Fruit fly (Drosophila melanogaster) whole organism, wandering third instar larva: Measurements from ENCODE around the gene meigo.

Source experiments
- Abd-B ChIP-seq: fragments of >200 bp; optimal IDR thresholded peaks from 2 replicates; lab custom pipeline; 2017; ENCODE audit warnings: missing biosample characterization, missing genetic modification characterization
- CG9705 ChIP-seq: fragments of 200-800 bp; sonication (Bioruptor generic); optimal IDR thresholded peaks from 2 replicates; lab custom pipeline; 2018; ENCODE audit warnings: missing biosample characterization, mild to moderate bottlenecking, missing genetic modification characterization
- CrebA ChIP-seq: fragments of 200-800 bp; sonication (Bioruptor generic); optimal IDR thresholded peaks from 2 replicates; lab custom pipeline; 2016; ENCODE audit warnings: missing biosample characterization, mild to moderate bottlenecking, missing genetic modification characterization, borderline replicate concordance
- Dfd ChIP-seq: fragments of >200 bp; optimal IDR thresholded peaks from 2 replicates; lab custom pipeline; 2017; ENCODE audit warnings: missing biosample characterization, missing genetic modification characterization
- HLH106 ChIP-seq: fragments of 200-800 bp; optimal IDR thresholded peaks from 3 replicates; lab custom pipeline; 2019; ENCODE audit warnings: missing biosample characterization, mild to moderate bottlenecking, missing genetic modification characterization, moderate library complexity
- Hnf4 ChIP-seq: fragments of 200-800 bp; sonication (Bioruptor generic); optimal IDR thresholded peaks from 2 replicates; lab custom pipeline; 2016; ENCODE audit warnings: missing biosample characterization, mild to moderate bottlenecking, missing genetic modification characterization
- Hr78 ChIP-seq: fragments of >200 bp; optimal IDR thresholded peaks from 2 replicates; lab custom pipeline; 2017; ENCODE audit warnings: missing biosample characterization, missing genetic modification characterization
- Hr83 ChIP-seq: fragments of 200-300 bp; sonication (Bioruptor generic); optimal IDR thresholded peaks from 2 replicates; lab custom pipeline; 2016; ENCODE audit warnings: missing biosample characterization, mild to moderate bottlenecking, missing genetic modification characterization, moderate library complexity; ENCODE audit not compliant: poor library complexity, severe bottlenecking
- Jra ChIP-seq: sonication (Bioruptor generic); optimal IDR thresholded peaks from 2 replicates; lab custom pipeline; 2016; ENCODE audit warnings: missing biosample characterization, missing genetic modification characterization
- Mio ChIP-seq: sonication (Bioruptor generic); optimal IDR thresholded peaks from 2 replicates; lab custom pipeline; 2016; ENCODE audit warnings: missing biosample characterization, missing genetic modification characterization
- Myc ChIP-seq: fragments of >200 bp; optimal IDR thresholded peaks from 2 replicates; lab custom pipeline; 2017
- N ChIP-seq: fragments of >200 bp; optimal IDR thresholded peaks from 2 replicates; lab custom pipeline; 2018; ENCODE audit warnings: missing biosample characterization, missing external identifiers, missing genetic modification characterization
- OdsH ChIP-seq: fragments of 200-800 bp; sonication (Bioruptor generic); optimal IDR thresholded peaks from 2 replicates; lab custom pipeline; 2016; ENCODE audit warnings: missing biosample characterization, mild to moderate bottlenecking, missing genetic modification characterization
- Rel ChIP-seq, 2 experiments: fragments of 200-800 bp; sonication (Bioruptor generic) in 1 of 2; optimal IDR thresholded peaks; 2 replicates in 1 of 2; 3 replicates in 1 of 2; lab custom pipeline; 2016 to 2019; ENCODE audit warnings: mild to moderate bottlenecking in 2 of 2, missing biosample characterization in 2 of 2, missing genetic modification characterization in 2 of 2, moderate library complexity in 1 of 2
- Sp1 ChIP-seq: fragments of 200-800 bp; sonication (Bioruptor generic); optimal IDR thresholded peaks from 3 replicates; lab custom pipeline; 2019; ENCODE audit warnings: missing biosample characterization, mild to moderate bottlenecking, missing genetic modification characterization, moderate library complexity
- Vsx2 ChIP-seq: fragments of 200-300, 225-300 bp; sonication (Bioruptor generic); optimal IDR thresholded peaks from 2 replicates; lab custom pipeline; 2018; ENCODE audit warnings: missing biosample characterization, missing genetic modification characterization; ENCODE audit not compliant: partially characterized antibody
- br ChIP-seq: fragments of 200-800 bp; sonication (Bioruptor generic); optimal IDR thresholded peaks from 2 replicates; lab custom pipeline; 2016; ENCODE audit warnings: missing biosample characterization, missing genetic modification characterization
- brk ChIP-seq: fragments of 200-800 bp; sonication (Bioruptor generic); optimal IDR thresholded peaks from 2 replicates; lab custom pipeline; 2016; ENCODE audit warnings: missing biosample characterization, mild to moderate bottlenecking, missing genetic modification characterization
- dl ChIP-seq, 2 experiments: fragments of 175-275, 200-275 bp in 1 of 2; fragments of 200-275 bp in 1 of 2; sonication (Bioruptor generic); optimal IDR thresholded peaks; lab custom pipeline; 2018; ENCODE audit warnings: mild to moderate bottlenecking in 2 of 2, missing biosample characterization in 2 of 2, missing genetic modification characterization in 2 of 2, moderate library complexity in 2 of 2; ENCODE audit not compliant: partially characterized antibody in 2 of 2, insufficient read depth in 1 of 2
- dmrt93B ChIP-seq: fragments of 200-800 bp; sonication (Bioruptor generic); optimal IDR thresholded peaks from 2 replicates; lab custom pipeline; 2018; ENCODE audit warnings: missing biosample characterization, mild to moderate bottlenecking, missing genetic modification characterization
- dsf ChIP-seq: sonication (Bioruptor generic); optimal IDR thresholded peaks from 2 replicates; lab custom pipeline; 2016; ENCODE audit warnings: missing biosample characterization, missing genetic modification characterization, borderline replicate concordance
- ey ChIP-seq: fragments of 200-800 bp; sonication (Bioruptor generic); optimal IDR thresholded peaks from 2 replicates; lab custom pipeline; 2016; ENCODE audit warnings: missing biosample characterization, missing genetic modification characterization
- foxo ChIP-seq, 2 experiments: fragments of 200-800 bp; sonication (Bioruptor generic); optimal IDR thresholded peaks; 2 replicates in 1 of 2; 3 replicates in 1 of 2; lab custom pipeline; 2016 to 2017; ENCODE audit warnings: missing biosample characterization in 2 of 2, missing genetic modification characterization in 2 of 2
- fru ChIP-seq: fragments of 200-800 bp; sonication (Bioruptor generic); optimal IDR thresholded peaks from 3 replicates; lab custom pipeline; 2016; ENCODE audit warnings: missing biosample characterization, mild to moderate bottlenecking, missing genetic modification characterization
- h ChIP-seq: fragments of 200-800 bp; sonication (Bioruptor generic); optimal IDR thresholded peaks from 3 replicates; lab custom pipeline; 2016; ENCODE audit warnings: missing biosample characterization, mild to moderate bottlenecking, missing genetic modification characterization
- jim ChIP-seq: fragments of 175-275, 200-325 bp; sonication (Bioruptor generic); optimal IDR thresholded peaks from 2 replicates; lab custom pipeline; 2016; ENCODE audit warnings: missing biosample characterization, mild to moderate bottlenecking, missing genetic modification characterization
- pan ChIP-seq: fragments of >200 bp; optimal IDR thresholded peaks from 2 replicates; lab custom pipeline; 2017
- psq ChIP-seq: fragments of 200-800 bp; sonication (Bioruptor generic); optimal IDR thresholded peaks from 3 replicates; lab custom pipeline; 2017; ENCODE audit warnings: missing biosample characterization, mild to moderate bottlenecking, missing genetic modification characterization, moderate library complexity
- rgr ChIP-seq: fragments of 200-800 bp; sonication (Bioruptor generic); optimal IDR thresholded peaks from 3 replicates; lab custom pipeline; 2016; ENCODE audit warnings: missing biosample characterization, mild to moderate bottlenecking, missing genetic modification characterization
- sage ChIP-seq: fragments of 200-800 bp; sonication (Bioruptor generic); optimal IDR thresholded peaks from 2 replicates; lab custom pipeline; 2016; ENCODE audit warnings: missing biosample characterization, mild to moderate bottlenecking, missing genetic modification characterization
- sv ChIP-seq: fragments of 200-800 bp; sonication (Bioruptor generic); optimal IDR thresholded peaks from 3 replicates; lab custom pipeline; 2016; ENCODE audit warnings: missing biosample characterization, missing genetic modification characterization
- tai ChIP-seq: sonication (Bioruptor generic); optimal IDR thresholded peaks from 2 replicates; lab custom pipeline; 2016; ENCODE audit warnings: missing biosample characterization, missing genetic modification characterization
- usp ChIP-seq: fragments of >200 bp; optimal IDR thresholded peaks from 2 replicates; lab custom pipeline; 2017; ENCODE audit warnings: missing biosample characterization, missing genetic modification characterization
- woc ChIP-seq: sonication (Bioruptor generic); optimal IDR thresholded peaks from 2 replicates; lab custom pipeline; 2016; ENCODE audit warnings: missing biosample characterization, mild to moderate bottlenecking, missing genetic modification characterization

meigo gene

dm6 chr3R:21138220-21138754 lies at the start of gene meigo:
Gene meigo (plus strand): TSS chr3R:21138270.
- TF ChIP-seq woc = peak; percentile 94
- peak; percentile 39 for TF ChIP-seq OdsH (GFP tag; lab: Kevin White, UChicago)
- no peak for TF ChIP-seq Hr78 (GFP tag; lab: Kevin White, UChicago)
- TF ChIP-seq Hnf4 = no peak
- TF ChIP-seq dmrt93B (GFP tag; lab: Kevin White, UChicago) = no peak
- no peak for TF ChIP-seq jim (GFP tag; lab: Kevin White, UChicago)
- TF ChIP-seq psq (GFP tag; lab: Kevin White, UChicago) = peak; percentile 41
- TF ChIP-seq CG9705 (GFP tag; lab: Kevin White, UChicago) = peak; percentile 57
- TF ChIP-seq dl (GFP tag; optimal IDR thresholded peaks at IDR 0.05; lab: Kevin White, UChicago; ENCODE audit: insufficient read depth in 1 of 2, partially characterized antibody in 2 of 2) = no peak
- peak; percentile 89 for TF ChIP-seq HLH106 (tag; lab: Kevin White, UChicago)
- TF ChIP-seq Myc (lab: Kevin White, UChicago) = peak; percentile 98
- no peak for TF ChIP-seq rgr (GFP tag; lab: Kevin White, UChicago)
- TF ChIP-seq ey (GFP tag; lab: Kevin White, UChicago) = peak; percentile 74
- no peak for TF ChIP-seq Dfd (GFP tag; lab: Kevin White, UChicago)
- TF ChIP-seq Rel (GFP tag; optimal IDR thresholded peaks at IDR 0.05; lab: Kevin White, UChicago) = no peak
- TF ChIP-seq Rel (tag; optimal IDR thresholded peaks at IDR 0.05; lab: Kevin White, UChicago) = peak; percentile 40
- TF ChIP-seq Jra (GFP tag; lab: Kevin White, UChicago) = no peak
- peak; percentile 25 for TF ChIP-seq sv
- TF ChIP-seq Hr83 (GFP tag; lab: Kevin White, UChicago) = no peak
- peak; percentile 73 for TF ChIP-seq Sp1 (GFP tag; lab: Kevin White, UChicago)
- TF ChIP-seq Vsx2 (GFP tag; lab: Kevin White, UChicago) = no peak

DNA sequence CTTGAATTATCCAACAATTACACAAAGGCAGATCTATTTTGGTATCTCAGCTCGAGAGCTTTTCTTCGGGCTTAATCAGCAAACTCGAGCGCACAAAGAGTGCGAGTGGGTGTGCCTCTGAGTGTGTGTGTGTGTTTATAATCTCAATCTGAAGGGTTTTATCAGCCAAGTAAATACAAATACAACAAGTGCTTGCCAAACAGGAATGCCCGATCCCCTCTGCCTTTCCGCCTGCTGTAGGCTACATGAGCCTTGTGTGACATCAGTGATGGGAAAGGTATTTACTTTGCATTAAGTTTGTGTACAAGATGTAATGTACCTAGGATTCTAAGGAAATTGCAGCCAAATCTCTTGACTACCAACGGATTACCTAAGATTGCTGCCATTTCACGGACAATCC lies 48.7 kb upstream of the meigo start:
- TF ChIP-seq Sp1 (GFP tag; lab: Kevin White, UChicago) = no peak
- TF ChIP-seq fru (GFP tag; lab: Kevin White, UChicago) = peak; percentile 38
- TF ChIP-seq Hr83 (GFP tag; lab: Kevin White, UChicago) = peak; percentile 22

- TF ChIP-seq pan (lab: Kevin White, UChicago) = no peak
- TF ChIP-seq psq (GFP tag; lab: Kevin White, UChicago) = no peak
- TF ChIP-seq dmrt93B (GFP tag; lab: Kevin White, UChicago) = no peak
- TF ChIP-seq rgr (GFP tag; lab: Kevin White, UChicago) = no peak
- TF ChIP-seq jim (GFP tag; lab: Kevin White, UChicago) = no peak
- TF ChIP-seq br (GFP tag; lab: Kevin White, UChicago) = no peak
- TF ChIP-seq usp (GFP tag; lab: Kevin White, UChicago) = no peak
- no peak for TF ChIP-seq sage (GFP tag; lab: Kevin White, UChicago)
- no peak for TF ChIP-seq CrebA (GFP tag; lab: Kevin White, UChicago)
- no peak for TF ChIP-seq HLH106 (tag; lab: Kevin White, UChicago)
- no peak for TF ChIP-seq brk (GFP tag; lab: Kevin White, UChicago)
- TF ChIP-seq Mio (GFP tag; lab: Kevin White, UChicago) = no peak
- TF ChIP-seq h (GFP tag; lab: Kevin White, UChicago) = no peak
- no peak for TF ChIP-seq woc
- TF ChIP-seq Sp1 (GFP tag; lab: Kevin White, UChicago) = no peak
- no peak for TF ChIP-seq Dfd (GFP tag; lab: Kevin White, UChicago)
- no peak for TF ChIP-seq sv
- no peak for TF ChIP-seq ey (GFP tag; lab: Kevin White, UChicago)
- no peak for TF ChIP-seq dsf
Measured at dm6 chr3R:21090230-21091021, 47.6 kb upstream of the meigo start.

DNA sequence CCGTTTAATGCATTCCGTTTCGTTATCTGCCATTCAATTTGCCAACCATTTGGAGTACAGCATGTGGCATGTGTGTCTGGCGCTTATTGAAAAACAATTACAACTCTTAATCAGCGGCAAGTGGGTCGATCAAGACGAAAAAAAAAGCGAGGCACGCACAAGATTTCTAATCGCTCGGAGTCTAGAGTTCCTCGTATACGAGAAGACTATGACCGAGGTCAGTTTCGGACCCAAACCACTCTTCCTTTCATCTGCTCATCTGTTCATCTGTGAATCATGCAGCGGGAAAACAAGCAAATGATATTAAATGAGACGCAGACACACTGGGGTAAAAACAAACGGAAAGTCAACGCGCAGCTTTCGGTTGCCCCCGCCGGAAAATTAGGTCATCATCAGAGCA lies 46.6 kb upstream of the meigo start:
- TF ChIP-seq Myc (lab: Kevin White, UChicago) = no peak
- TF ChIP-seq Abd-B = no peak
- TF ChIP-seq sage (GFP tag; lab: Kevin White, UChicago) = no peak
- no peak for TF ChIP-seq tai
- no peak for TF ChIP-seq dmrt93B (GFP tag; lab: Kevin White, UChicago)
- TF ChIP-seq fru (GFP tag; lab: Kevin White, UChicago) = no peak
- no peak for TF ChIP-seq ey (GFP tag; lab: Kevin White, UChicago)
- TF ChIP-seq foxo (GFP tag; optimal IDR thresholded peaks at IDR 0.05; lab: Kevin White, UChicago) = no peak
- no peak for TF ChIP-seq OdsH (GFP tag; lab: Kevin White, UChicago)
- no peak for TF ChIP-seq Jra (GFP tag; lab: Kevin White, UChicago)
- no peak for TF ChIP-seq Dfd (GFP tag; lab: Kevin White, UChicago)
- TF ChIP-seq N = no peak
- TF ChIP-seq br (GFP tag; lab: Kevin White, UChicago) = no peak
- TF ChIP-seq sv = no peak
- no peak for TF ChIP-seq Hr83 (GFP tag; lab: Kevin White, UChicago)
